Comparison of ENCODE assay signal across 1 worm cellular context in the genomic region with DNA sequence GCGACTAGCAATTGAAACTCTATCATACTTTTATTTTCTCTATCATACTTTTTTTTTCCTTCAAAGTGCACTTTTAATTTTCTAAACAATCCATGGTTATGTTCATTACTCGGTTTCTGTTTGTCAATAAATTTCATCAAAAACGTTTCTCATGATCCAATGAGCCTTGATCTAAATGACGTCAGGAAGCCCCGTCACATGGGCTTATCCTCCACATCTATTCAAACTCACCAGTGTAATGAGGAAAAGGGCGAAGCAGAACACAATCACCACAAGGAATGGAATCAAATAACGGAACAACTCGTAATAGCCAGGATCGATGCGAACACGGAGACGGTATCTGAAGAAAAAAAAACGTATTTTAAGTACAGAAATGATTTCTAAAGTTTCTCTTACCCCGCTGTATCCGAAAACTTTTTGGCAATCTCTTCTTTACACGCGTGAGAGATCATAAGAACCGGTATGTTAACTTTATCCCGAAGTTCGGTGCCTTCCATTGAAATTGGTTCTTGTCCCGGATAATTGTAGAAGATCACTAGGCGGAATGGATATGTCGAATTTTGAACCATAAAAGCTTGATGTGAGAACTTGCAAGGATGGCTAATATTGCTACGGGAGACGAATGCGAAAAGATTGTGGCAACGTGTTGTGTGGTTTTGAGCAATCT.
TF ChIP-seq lines count a peak whose summit lies in the region.

No protein-coding gene starts in this region.

TF ChIP-seq in whole organism, L1 larva, 84 proteins besides CTCF, POLR2A, EP300 and RAD21 (continued from another document):
- TF ChIP-seq ceh-82 (tag; optimal IDR thresholded peaks at IDR 0.05; lab: Kevin White, UChicago) (no peak), efl-1 (optimal IDR thresholded peaks at IDR 0.05; lab: Kevin White, UChicago) (no peak), efl-1 (GFP tag; optimal IDR thresholded peaks at IDR 0.05 in 1 of 2; lab: Kevin White, UChicago) (peak in 1 of 2 experiments; percentile 92), egl-27 (tag; optimal IDR thresholded peaks at IDR 0.05; lab: Kevin White, UChicago) (no peak), hpl-2 (GFP tag; optimal IDR thresholded peaks at IDR 0.05; lab: Kevin White, UChicago) (no peak), mdl-1 (tag; optimal IDR thresholded peaks at IDR 0.05; lab: Kevin White, UChicago) (no peak), nhr-71 (tag; optimal IDR thresholded peaks at IDR 0.05; lab: Kevin White, UChicago) (peak; percentile 65), hlh-17 (GFP tag; optimal IDR thresholded peaks at IDR 0.05; lab: Kevin White, UChicago; ENCODE audit: borderline replicate concordance) (no peak), lin-14 (GFP tag; optimal IDR thresholded peaks at IDR 0.05; lab: Kevin White, UChicago) (peak; percentile 26), irx-1 (tag; optimal IDR thresholded peaks at IDR 0.05; lab: Kevin White, UChicago) (no peak), nhr-20 (tag; optimal IDR thresholded peaks at IDR 0.05; lab: Kevin White, UChicago) (no peak), ztf-11 (tag; optimal IDR thresholded peaks at IDR 0.05; lab: Kevin White, UChicago) (no peak), ama-1 (optimal IDR thresholded peaks at IDR 0.05; lab: Kevin White, UChicago) (no peak), lin-15B (tag; optimal IDR thresholded peaks at IDR 0.05; lab: Kevin White, UChicago) (no peak), xbp-1 (tag; optimal IDR thresholded peaks at IDR 0.05; lab: Kevin White, UChicago) (no peak), ceh-8 (GFP tag; optimal IDR thresholded peaks at IDR 0.05; lab: Kevin White, UChicago) (no peak), aha-1 (tag; optimal IDR thresholded peaks at IDR 0.05; lab: Kevin White, UChicago) (no peak), C04F5.9 (tag; optimal IDR thresholded peaks at IDR 0.05; lab: Kevin White, UChicago) (no peak), ceh-88 (GFP tag; IDR thresholded peaks at IDR 0.05; lab: Robert Waterston, UW) (no peak), nhr-28 (tag; optimal IDR thresholded peaks at IDR 0.05; lab: Kevin White, UChicago) (no peak), lin-39 (tag; optimal IDR thresholded peaks at IDR 0.05; lab: Kevin White, UChicago) (no peak), F16B12.6 (tag; optimal IDR thresholded peaks at IDR 0.05; lab: Kevin White, UChicago) (no peak), tbx-2 (tag; optimal IDR thresholded peaks at IDR 0.05; lab: Kevin White, UChicago) (no peak), zag-1 (tag; optimal IDR thresholded peaks at IDR 0.05; lab: Kevin White, UChicago) (no peak), fkh-4 (tag; optimal IDR thresholded peaks at IDR 0.05; lab: Kevin White, UChicago; ENCODE audit: borderline replicate concordance) (peak; percentile 1), nhr-237 (tag; optimal IDR thresholded peaks at IDR 0.05; lab: Kevin White, UChicago) (no peak), lin-35 (GFP tag; optimal IDR thresholded peaks at IDR 0.05; lab: Kevin White, UChicago) (no peak), skn-1 (tag; optimal IDR thresholded peaks at IDR 0.05; lab: Kevin White, UChicago) (no peak), mef-2 (tag; optimal IDR thresholded peaks at IDR 0.05; lab: Kevin White, UChicago) (no peak), ceh-90 (tag; optimal IDR thresholded peaks at IDR 0.05; lab: Kevin White, UChicago) (no peak), elt-2 (tag; optimal IDR thresholded peaks at IDR 0.05; lab: Kevin White, UChicago) (no peak), ets-5 (GFP tag; IDR thresholded peaks at IDR 0.05; lab: Robert Waterston, UW) (no peak), unc-30 (tag; optimal IDR thresholded peaks at IDR 0.05; lab: Kevin White, UChicago) (no peak), pqm-1 (tag; optimal IDR thresholded peaks at IDR 0.05; lab: Kevin White, UChicago) (no peak), nhr-85 (tag; lab: Kevin White, UChicago) (no peak), fkh-8 (tag; optimal IDR thresholded peaks at IDR 0.05; lab: Kevin White, UChicago) (no peak), unc-62 (GFP tag; optimal IDR thresholded peaks at IDR 0.05; lab: Kevin White, UChicago) (no peak), ceh-63 (GFP tag; optimal IDR thresholded peaks at IDR 0.05; lab: Kevin White, UChicago) (no peak), nhr-19 (GFP tag; conservative IDR thresholded peaks at IDR 0.05; lab: Robert Waterston, UW) (no peak), unc-130 (tag; optimal IDR thresholded peaks at IDR 0.05; lab: Kevin White, UChicago) (no peak), C34B4.2 (tag; optimal IDR thresholded peaks at IDR 0.05; lab: Kevin White, UChicago) (no peak)
